Fruit fly (Drosophila melanogaster): Measurements from ENCODE around the gene Nfs1.

Gene Nfs1

DNA sequence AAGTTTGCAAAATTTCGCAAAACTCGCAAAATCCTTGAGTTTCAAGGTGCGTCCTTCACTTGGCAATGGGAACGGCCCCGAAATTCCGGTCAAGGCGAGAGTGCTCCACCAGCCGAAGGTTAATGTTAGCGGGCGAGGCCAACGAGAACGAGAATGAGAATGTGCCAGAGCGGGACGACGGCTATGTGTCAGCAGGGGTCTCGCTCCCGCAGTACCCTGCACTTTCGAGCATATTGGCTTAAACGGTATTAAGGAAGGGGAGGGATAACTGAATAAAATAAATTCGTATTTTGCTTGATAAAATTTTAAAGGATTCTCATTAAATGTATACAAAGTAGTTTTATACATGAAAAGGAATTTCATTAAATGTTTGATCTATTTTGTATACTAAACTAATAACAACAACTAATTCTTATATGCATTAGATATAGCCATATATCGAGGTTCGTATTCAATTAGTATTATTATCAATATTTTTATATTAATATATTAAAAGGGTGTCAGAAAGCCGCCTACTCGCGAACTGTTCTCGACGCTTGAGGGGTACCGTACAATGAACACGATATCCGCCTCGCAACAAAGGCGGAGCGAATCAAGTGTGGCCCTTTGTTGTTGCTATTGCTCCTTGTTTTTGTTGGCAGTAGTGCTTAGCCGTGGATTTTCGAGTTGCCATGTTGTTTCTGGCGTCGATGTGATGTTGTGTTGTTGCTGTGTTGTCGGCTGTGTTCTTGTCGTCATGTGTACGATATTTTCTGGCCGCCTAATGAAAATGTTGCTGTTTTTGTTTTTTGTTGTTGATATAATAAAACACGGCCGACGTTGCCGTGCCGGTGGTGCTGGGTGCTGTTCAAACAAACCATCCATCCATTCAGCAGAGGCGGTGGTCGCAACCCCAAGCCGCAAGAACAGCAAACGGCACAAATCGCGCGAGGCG lies 7.2 kb downstream of the Nfs1 start (continued):
- no peak for TF ChIP-seq wdn (GFP tag; IDR thresholded peaks at IDR 0.05)
- no peak for TF ChIP-seq Scr (GFP tag; IDR thresholded peaks at IDR 0.05; ENCODE audit: partially characterized antibody)
- TF ChIP-seq CG17612 (GFP tag; IDR thresholded peaks at IDR 0.05) = no peak
- peak; percentile 30 for TF ChIP-seq her (GFP tag; optimal IDR thresholded peaks at IDR 0.05)
- no peak for TF ChIP-seq Ravus (GFP tag; IDR thresholded peaks at IDR 0.05)
- TF ChIP-seq bab2 (GFP tag; optimal IDR thresholded peaks at IDR 0.05) = peak; percentile 53
- TF ChIP-seq CG11560 (tag; IDR thresholded peaks at IDR 0.05) = no peak
- TF ChIP-seq CG7928 (GFP tag; optimal IDR thresholded peaks at IDR 0.05) = peak; percentile 73
- peak; percentile 90 for TF ChIP-seq CG10462 (GFP tag; optimal IDR thresholded peaks at IDR 0.05)
- no peak for TF ChIP-seq CG16779 (GFP tag; IDR thresholded peaks at IDR 0.05)
- peak; percentile 89 for TF ChIP-seq CG12299 (tag; optimal IDR thresholded peaks at IDR 0.05)
- peak; percentile 90 for TF ChIP-seq CG17359 (tag; optimal IDR thresholded peaks at IDR 0.05)
- TF ChIP-seq ac (GFP tag; optimal IDR thresholded peaks at IDR 0.05) = peak; percentile 37
- no peak for TF ChIP-seq H2.0 (GFP tag; IDR thresholded peaks at IDR 0.05)
- TF ChIP-seq Atf6 (GFP tag; IDR thresholded peaks at IDR 0.05) = no peak
- TF ChIP-seq D19A (tag; optimal IDR thresholded peaks at IDR 0.05) = peak; percentile 100
- no peak for TF ChIP-seq eve (GFP tag; optimal IDR thresholded peaks at IDR 0.05)
- TF ChIP-seq CG11085 (GFP tag; IDR thresholded peaks at IDR 0.05) = no peak
- TF ChIP-seq kah (GFP tag; optimal IDR thresholded peaks at IDR 0.05) = peak; percentile 42
- no peak for TF ChIP-seq ssp (GFP tag; IDR thresholded peaks at IDR 0.05)
- peak; percentile 96 for TF ChIP-seq CG15269 (tag; optimal IDR thresholded peaks at IDR 0.05)
- TF ChIP-seq Bdp1 (GFP tag; optimal IDR thresholded peaks at IDR 0.05) = peak; percentile 39
- peak; percentile 94 for TF ChIP-seq tap (tag; optimal IDR thresholded peaks at IDR 0.05)
- peak; percentile 97 for TF ChIP-seq Meics (GFP tag; optimal IDR thresholded peaks at IDR 0.05)
- TF ChIP-seq grn (GFP tag; optimal IDR thresholded peaks at IDR 0.05) = no peak
- peak; percentile 45 for TF ChIP-seq CG13894 (tag; optimal IDR thresholded peaks at IDR 0.05)
- TF ChIP-seq CG13287 (GFP tag; IDR thresholded peaks at IDR 0.05; ENCODE audit: partially characterized antibody) = no peak
- peak; percentile 99 for TF ChIP-seq Sox100B (GFP tag; optimal IDR thresholded peaks at IDR 0.05)
- peak; percentile 74 for TF ChIP-seq CG6272 (GFP tag; IDR thresholded peaks at IDR 0.05)
- TF ChIP-seq CG17802 (tag; optimal IDR thresholded peaks at IDR 0.05) = peak; percentile 53
- no peak for TF ChIP-seq slbo (GFP tag; IDR thresholded peaks at IDR 0.05)
- no peak for TF ChIP-seq sna (GFP tag; IDR thresholded peaks at IDR 0.05; ENCODE audit: partially characterized antibody)
- TF ChIP-seq CG31441 (GFP tag; IDR thresholded peaks at IDR 0.05) = no peak
- TF ChIP-seq Gug (GFP tag; IDR thresholded peaks at IDR 0.05) = peak; percentile 75; the same call in 3 of the 4 replicates
- no peak for TF ChIP-seq Hr39 (optimal IDR thresholded peaks at IDR 0.05)
- no peak for TF ChIP-seq knrl (GFP tag; IDR thresholded peaks at IDR 0.05; ENCODE audit: partially characterized antibody)
- peak; percentile 97 for TF ChIP-seq odd (GFP tag; optimal IDR thresholded peaks at IDR 0.05)
- no peak for TF ChIP-seq yki (optimal IDR thresholded peaks at IDR 0.05)
- TF ChIP-seq CG2202 (tag; optimal IDR thresholded peaks at IDR 0.05) = peak; percentile 87
- no peak for TF ChIP-seq CG43689 (GFP tag; IDR thresholded peaks at IDR 0.05)
- no peak for TF ChIP-seq Poxn (GFP tag; IDR thresholded peaks at IDR 0.05)
- TF ChIP-seq CG13123 (GFP tag; optimal IDR thresholded peaks at IDR 0.05) = peak; percentile 87
- TF ChIP-seq gro (GFP tag; optimal IDR thresholded peaks at IDR 0.05) = no peak
- peak; percentile 39 for TF ChIP-seq Sry-β (GFP tag; optimal IDR thresholded peaks at IDR 0.05)
- peak; percentile 96 for TF ChIP-seq D19B (GFP tag; optimal IDR thresholded peaks at IDR 0.05)
- peak; percentile 94 for TF ChIP-seq PHDP (tag; optimal IDR thresholded peaks at IDR 0.05)
- TF ChIP-seq ro (GFP tag; IDR thresholded peaks at IDR 0.05) = no peak
- peak; percentile 52 for TF ChIP-seq CG12744 (GFP tag; optimal IDR thresholded peaks at IDR 0.05)
- peak; percentile 81 for TF ChIP-seq sqz (GFP tag; optimal IDR thresholded peaks at IDR 0.05)
- no peak for TF ChIP-seq CG1024 (GFP tag; IDR thresholded peaks at IDR 0.05)

Measured in whole organism, embryonic.